Worm (Caenorhabditis elegans) whole organism, late embryonic: ENCODE results near the gene Y38F1A.8.

Experiments used
- C38D4.7 ChIP-seq: fragments of 200-800 bp; sonication (Bioruptor generic); optimal IDR thresholded peaks from 2 replicates; lab custom pipeline; 2018; ENCODE audit warnings: mild to moderate bottlenecking, missing genetic modification characterization, moderate library complexity, missing compliant biosample characterization
- ama-1 ChIP-seq: fragments of 150-350 bp; optimal IDR thresholded peaks from 2 replicates; lab custom pipeline; 2014
- ceh-24 ChIP-seq: sonication (generic microtip); optimal IDR thresholded peaks from 2 replicates; lab custom pipeline; 2016; ENCODE audit warnings: mild to moderate bottlenecking, missing genetic modification characterization, missing compliant biosample characterization
- ceh-9 ChIP-seq: sonication (generic microtip); optimal IDR thresholded peaks from 2 replicates; lab custom pipeline; 2016; ENCODE audit warnings: mild to moderate bottlenecking, missing genetic modification characterization, inconsistent platforms, missing compliant biosample characterization
- fax-1 ChIP-seq: sonication (generic microtip); optimal IDR thresholded peaks from 2 replicates; lab custom pipeline; 2016; ENCODE audit warnings: missing genotype, missing genetic modification characterization, missing compliant biosample characterization
- hlh-13 ChIP-seq: fragments of 200-800 bp; sonication (Bioruptor generic); optimal IDR thresholded peaks from 2 replicates; lab custom pipeline; 2018; ENCODE audit warnings: mild to moderate bottlenecking, missing genetic modification characterization, missing compliant biosample characterization
- nhr-232 ChIP-seq: sonication (generic microtip); optimal IDR thresholded peaks from 2 replicates; lab custom pipeline; 2016; ENCODE audit warnings: missing genetic modification characterization, missing compliant biosample characterization
- pag-3 ChIP-seq: sonication (generic microtip); optimal IDR thresholded peaks from 2 replicates; lab custom pipeline; 2016; ENCODE audit warnings: missing compliant biosample characterization, missing genetic modification characterization, borderline replicate concordance
- tbx-2 ChIP-seq: sonication (generic microtip); optimal IDR thresholded peaks from 2 replicates; lab custom pipeline; 2016; ENCODE audit warnings: missing genetic modification characterization, missing compliant biosample characterization
- unc-42 ChIP-seq: sonication (generic microtip); optimal IDR thresholded peaks from 2 replicates; lab custom pipeline; 2016; ENCODE audit warnings: missing genotype, missing genetic modification characterization, missing compliant biosample characterization
- unc-86 ChIP-seq: sonication (generic microtip); optimal IDR thresholded peaks from 2 replicates; lab custom pipeline; 2016; ENCODE audit warnings: missing genetic modification characterization, missing compliant biosample characterization
- ztf-16 ChIP-seq: sonication (generic microtip); optimal IDR thresholded peaks from 2 replicates; lab custom pipeline; 2017; ENCODE audit warnings: missing genetic modification characterization, missing compliant biosample characterization

DNA sequence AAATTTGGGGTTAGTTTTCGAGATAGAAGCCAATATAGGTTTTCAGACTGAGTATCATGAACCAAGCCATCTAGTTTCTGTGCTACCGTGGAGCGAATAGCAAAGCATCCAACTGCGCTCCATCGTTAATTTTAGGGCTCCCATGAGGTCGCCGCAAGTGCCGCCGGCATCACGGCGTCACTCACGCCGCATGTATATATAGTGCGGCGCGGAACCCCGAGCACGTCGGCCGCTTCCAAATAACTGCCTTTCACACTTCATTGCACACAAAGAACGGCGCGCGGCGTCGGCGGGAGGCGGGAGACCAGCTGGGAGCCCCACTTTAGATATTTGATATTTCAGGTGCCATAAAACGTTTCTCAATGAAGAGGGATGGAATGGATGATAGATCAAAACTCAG is 49.4 kb upstream of the Y38F1A.8 start:
- no peak for TF ChIP-seq hlh-13
- no peak for TF ChIP-seq tbx-2
- TF ChIP-seq pag-3 (tag; lab: Kevin White, UChicago) = no peak
- TF ChIP-seq ceh-24 (tag; lab: Kevin White, UChicago) = no peak
- no peak for TF ChIP-seq C38D4.7 (GFP tag; lab: Kevin White, UChicago)
- no peak for TF ChIP-seq ama-1 (lab: Kevin White, UChicago)
- no peak for TF ChIP-seq nhr-232
- no peak for TF ChIP-seq unc-86 (tag; lab: Kevin White, UChicago)
- no peak for TF ChIP-seq fax-1 (tag; lab: Kevin White, UChicago)
- TF ChIP-seq unc-42 (tag; lab: Kevin White, UChicago) = no peak
- TF ChIP-seq ceh-9 (tag; lab: Kevin White, UChicago) = no peak
- no peak for TF ChIP-seq ztf-16 (tag; lab: Kevin White, UChicago)
